Fruit fly (Drosophila melanogaster) whole organism, embryonic: ENCODE data around the gene jim.

Source experiments
- ATbp ChIP-seq: fragments of 200-800 bp; sonication (Bioruptor generic); optimal IDR thresholded peaks from 2 replicates; lab custom pipeline; 2017; ENCODE audit warnings: missing biosample characterization, mild to moderate bottlenecking, missing genetic modification characterization, missing genetic modification reagents
- Atf3 ChIP-seq: fragments of 200-800 bp; sonication (Bioruptor generic); optimal IDR thresholded peaks from 3 replicates; lab custom pipeline; 2016; ENCODE audit warnings: missing biosample characterization, missing genetic modification characterization
- BtbVII ChIP-seq: fragments of 200-800 bp; sonication (Bioruptor generic); optimal IDR thresholded peaks from 3 replicates; lab custom pipeline; 2017; ENCODE audit warnings: missing biosample characterization, mild to moderate bottlenecking, missing genetic modification characterization
- CG10321 ChIP-seq: fragments of 200-800 bp; sonication (Bioruptor generic); IDR thresholded peaks from 2 replicates; pipeline ENCODE4 v1.3.6; 2022; ENCODE audit warnings: missing biosample characterization, missing genetic modification characterization
- CG10979 ChIP-seq: fragments of 200-800 bp; sonication (Bioruptor generic); optimal IDR thresholded peaks from 2 replicates; lab custom pipeline; 2018; ENCODE audit warnings: missing biosample characterization, mild to moderate bottlenecking, missing genetic modification characterization, moderate library complexity
- CG12299 ChIP-seq: fragments of 200-800 bp; sonication (Bioruptor generic); optimal IDR thresholded peaks from 2 replicates; lab custom pipeline; 2018; ENCODE audit warnings: missing biosample characterization, mild to moderate bottlenecking, missing genetic modification characterization
- CG13296 ChIP-seq: fragments of 200-800 bp; sonication (Bioruptor generic); optimal IDR thresholded peaks from 3 replicates; lab custom pipeline; 2018; ENCODE audit warnings: missing biosample characterization, mild to moderate bottlenecking, missing genetic modification characterization
- CG14667 ChIP-seq: fragments of 200-800 bp; sonication (Bioruptor generic); IDR thresholded peaks from 2 replicates; pipeline ENCODE4 v1.3.6; 2022; ENCODE audit warnings: missing biosample characterization, missing genetic modification characterization
- CG15011 ChIP-seq: fragments of 200-800 bp; sonication (Bioruptor generic); optimal IDR thresholded peaks from 3 replicates; lab custom pipeline; 2018; ENCODE audit warnings: missing biosample characterization, mild to moderate bottlenecking, missing genetic modification characterization
- CG2202 ChIP-seq: fragments of 200-800 bp; sonication (Bioruptor generic); optimal IDR thresholded peaks from 2 replicates; lab custom pipeline; 2018; ENCODE audit warnings: missing biosample characterization, mild to moderate bottlenecking, missing genetic modification characterization
- CG2678 ChIP-seq: fragments of 200-800 bp; sonication (Bioruptor generic); optimal IDR thresholded peaks from 3 replicates; lab custom pipeline; 2019; ENCODE audit warnings: missing biosample characterization, mild to moderate bottlenecking, missing genetic modification characterization, moderate library complexity
- CG32772 ChIP-seq: fragments of 200-800 bp; sonication (Bioruptor generic); IDR thresholded peaks from 2 replicates; pipeline ENCODE4 v1.3.6; 2022; ENCODE audit warnings: missing biosample characterization, missing genetic modification characterization
- CG34376 ChIP-seq: fragments of 200-800 bp; sonication (Bioruptor generic); optimal IDR thresholded peaks from 2 replicates; lab custom pipeline; 2018; ENCODE audit warnings: missing biosample characterization, mild to moderate bottlenecking, missing genetic modification characterization
- CG42726 ChIP-seq: fragments of 200-800 bp; sonication (Bioruptor generic); IDR thresholded peaks from 2 replicates; pipeline ENCODE4 v1.3.6; 2022; ENCODE audit warnings: missing biosample characterization, missing genetic modification characterization; ENCODE audit not compliant: partially characterized antibody
- CG4424 ChIP-seq: fragments of 200-800 bp; sonication (Bioruptor generic); optimal IDR thresholded peaks from 3 replicates; lab custom pipeline; 2016; ENCODE audit warnings: missing biosample characterization, missing genetic modification characterization
- CG4707 ChIP-seq: fragments of 200-800 bp; sonication (Bioruptor generic); optimal IDR thresholded peaks from 2 replicates; lab custom pipeline; 2018; ENCODE audit warnings: missing biosample characterization, mild to moderate bottlenecking, missing genetic modification characterization, moderate library complexity
- CG5245 ChIP-seq: fragments of 200-800 bp; sonication (Bioruptor generic); optimal IDR thresholded peaks from 3 replicates; lab custom pipeline; 2016; ENCODE audit warnings: missing biosample characterization, missing genetic modification characterization
- CG6254 ChIP-seq: fragments of 200-800 bp; sonication (Bioruptor generic); optimal IDR thresholded peaks from 3 replicates; lab custom pipeline; 2017; ENCODE audit warnings: mild to moderate bottlenecking, missing biosample characterization, missing genetic modification reagents, missing genetic modification characterization
- CG6689 ChIP-seq: fragments of 200-800 bp; sonication (Bioruptor generic); IDR thresholded peaks from 2 replicates; pipeline ENCODE4 v1.3.6; 2022; ENCODE audit warnings: missing biosample characterization, missing genetic modification characterization
- CG7745 ChIP-seq: fragments of 200-800 bp; sonication (Bioruptor generic); optimal IDR thresholded peaks from 2 replicates; lab custom pipeline; 2018; ENCODE audit warnings: missing biosample characterization, mild to moderate bottlenecking, missing genetic modification characterization, moderate library complexity
- CG7928 ChIP-seq: fragments of 200-800 bp; sonication (Bioruptor generic); optimal IDR thresholded peaks from 2 replicates; lab custom pipeline; 2017; ENCODE audit warnings: missing biosample characterization, mild to moderate bottlenecking, missing genetic modification characterization
- CG8944 ChIP-seq: fragments of 200-800 bp; sonication (Bioruptor generic); optimal IDR thresholded peaks from 3 replicates; lab custom pipeline; 2016; ENCODE audit warnings: missing biosample characterization, missing genetic modification characterization
- CG9727 ChIP-seq: fragments of 200-800 bp; sonication (Bioruptor generic); optimal IDR thresholded peaks from 3 replicates; lab custom pipeline; 2017; ENCODE audit warnings: missing biosample characterization, mild to moderate bottlenecking, missing genetic modification characterization
- CG9932 ChIP-seq: fragments of 200-800 bp; sonication (Bioruptor generic); IDR thresholded peaks from 2 replicates; pipeline ENCODE4 v1.3.6; 2022; ENCODE audit warnings: missing biosample characterization, missing genetic modification characterization
- H2.0 ChIP-seq: fragments of 200-800 bp; sonication (Bioruptor generic); IDR thresholded peaks from 2 replicates; pipeline ENCODE4 v1.3.6; 2022; ENCODE audit warnings: missing biosample characterization, missing genetic modification characterization
- HLH3B ChIP-seq: fragments of 200-800 bp; sonication (Bioruptor generic); IDR thresholded peaks from 2 replicates; pipeline ENCODE4 v1.3.6; 2022; ENCODE audit warnings: missing biosample characterization, missing genetic modification characterization
- HLH4C ChIP-seq: fragments of 200-800 bp; sonication (Bioruptor generic); IDR thresholded peaks from 3 replicates; pipeline ENCODE4 v1.3.6; 2022; ENCODE audit warnings: missing biosample characterization, missing genetic modification characterization; ENCODE audit not compliant: partially characterized antibody
- HmgZ ChIP-seq: fragments of 200-800 bp; sonication (Bioruptor generic); optimal IDR thresholded peaks from 2 replicates; lab custom pipeline; 2018; ENCODE audit warnings: missing biosample characterization, mild to moderate bottlenecking, missing genetic modification characterization
- Hsf ChIP-seq: fragments of 200-800 bp; sonication (Bioruptor generic); optimal IDR thresholded peaks from 3 replicates; lab custom pipeline; 2016; ENCODE audit warnings: missing biosample characterization, missing genetic modification characterization
- Nf-YA ChIP-seq: fragments of 200-800 bp; sonication (Bioruptor generic); IDR thresholded peaks from 2 replicates; pipeline ENCODE4 v1.3.6; 2022; ENCODE audit warnings: missing biosample characterization, missing genetic modification characterization
- Rx ChIP-seq: fragments of 200-800 bp; sonication (Bioruptor generic); IDR thresholded peaks from 2 replicates; pipeline ENCODE4 v1.3.6; 2022; ENCODE audit warnings: missing biosample characterization, missing genetic modification characterization
- bbx ChIP-seq: fragments of 200-800 bp; sonication (Bioruptor generic); IDR thresholded peaks from 2 replicates; pipeline ENCODE4 v1.3.6; 2022; ENCODE audit warnings: missing biosample characterization, missing genetic modification characterization; ENCODE audit not compliant: partially characterized antibody
- bcd ChIP-seq: fragments of 200-800 bp; sonication (Bioruptor generic); optimal IDR thresholded peaks from 2 replicates; lab custom pipeline; 2017; ENCODE audit warnings: missing biosample characterization, mild to moderate bottlenecking, missing genetic modification characterization
- bsh ChIP-seq, 2 experiments: fragments of 200-800 bp; sonication (Bioruptor generic); optimal IDR thresholded peaks; 2 replicates each; lab custom pipeline; 2017 to 2018; ENCODE audit warnings: mild to moderate bottlenecking in 2 of 2, missing biosample characterization in 2 of 2, missing genetic modification characterization in 2 of 2, moderate library complexity in 1 of 2
- cato ChIP-seq: fragments of 200-800 bp; sonication (Bioruptor generic); optimal IDR thresholded peaks from 2 replicates; lab custom pipeline; 2016; ENCODE audit warnings: missing biosample characterization, missing genetic modification characterization, borderline replicate concordance
- chif ChIP-seq, 2 experiments: fragments of 200-800 bp; sonication (Bioruptor generic); optimal IDR thresholded peaks; 3 replicates each; lab custom pipeline; 2016; ENCODE audit warnings: missing biosample characterization in 2 of 2, missing genetic modification characterization in 2 of 2
- da ChIP-seq: fragments of 200-800 bp; sonication (Bioruptor generic); optimal IDR thresholded peaks from 2 replicates; lab custom pipeline; 2016; ENCODE audit warnings: missing biosample characterization, missing genetic modification characterization
- dan ChIP-seq: fragments of 200-800 bp; sonication (Bioruptor generic); IDR thresholded peaks from 2 replicates; pipeline ENCODE4 v1.3.6; 2022; ENCODE audit warnings: missing biosample characterization, missing genetic modification characterization
- gcm ChIP-seq: fragments of 200-800 bp; sonication (Bioruptor generic); optimal IDR thresholded peaks from 2 replicates; lab custom pipeline; 2019; ENCODE audit warnings: missing biosample characterization, mild to moderate bottlenecking, missing genetic modification characterization, moderate library complexity
- insv ChIP-seq, 2 experiments: fragments of 200-800 bp; sonication (Bioruptor generic); optimal IDR thresholded peaks; 3 replicates each; lab custom pipeline; 2016 to 2018; ENCODE audit warnings: missing biosample characterization in 2 of 2, missing genetic modification characterization in 2 of 2
- ken ChIP-seq: fragments of 200-800 bp; sonication (Bioruptor generic); IDR thresholded peaks from 3 replicates; pipeline ENCODE4 v1.3.6; 2022; ENCODE audit warnings: missing biosample characterization, missing genetic modification characterization
- kni ChIP-seq: fragments of 200-800 bp; sonication (Bioruptor generic); optimal IDR thresholded peaks from 3 replicates; lab custom pipeline; 2017; ENCODE audit warnings: mild to moderate bottlenecking, missing biosample characterization, missing genetic modification reagents, missing genetic modification characterization
- lmd ChIP-seq: fragments of 200-800 bp; sonication (Bioruptor generic); IDR thresholded peaks from 2 replicates; pipeline ENCODE4 v1.3.6; 2022; ENCODE audit warnings: missing biosample characterization, missing genetic modification characterization
- mld ChIP-seq: fragments of 200-800 bp; sonication (Bioruptor generic); IDR thresholded peaks from 3 replicates; pipeline ENCODE4 v1.3.6; 2022; ENCODE audit warnings: missing biosample characterization, missing genetic modification characterization; ENCODE audit not compliant: partially characterized antibody
- pnt ChIP-seq: fragments of 200-800 bp; sonication (Bioruptor generic); optimal IDR thresholded peaks from 3 replicates; lab custom pipeline; 2016; ENCODE audit warnings: missing biosample characterization, missing genetic modification characterization
- prd ChIP-seq, 3 experiments: fragments of >200 bp in 2 of 3; fragments of 200-800 bp in 1 of 3; sonication (Bioruptor generic) in 1 of 3; optimal IDR thresholded peaks in 2 of 3; IDR thresholded peaks in 1 of 3; 2 replicates in 2 of 3; 3 replicates in 1 of 3; pipeline versions ENCODE4 v1.3.6 to Lab custom; 2017 to 2022; ENCODE audit warnings: missing biosample characterization in 1 of 3, missing genetic modification characterization in 1 of 3
- tin ChIP-seq: fragments of 200-800 bp; sonication (Bioruptor generic); optimal IDR thresholded peaks from 3 replicates; lab custom pipeline; 2016; ENCODE audit warnings: missing biosample characterization, missing genetic modification characterization
- ttk ChIP-seq: fragments of 200-800 bp; sonication (Bioruptor generic); IDR thresholded peaks from 2 replicates; pipeline ENCODE4 v2.1.2; 2022; ENCODE audit warnings: missing biosample characterization, missing genetic modification characterization
- tx ChIP-seq: fragments of 200-800 bp; sonication (Bioruptor generic); optimal IDR thresholded peaks from 2 replicates; lab custom pipeline; 2016; ENCODE audit warnings: missing biosample characterization, missing genetic modification characterization
- usp ChIP-seq: fragments of >200 bp; optimal IDR thresholded peaks from 2 replicates; lab custom pipeline; 2017; ENCODE audit warnings: missing biosample characterization, missing genetic modification characterization
- zfh1 ChIP-seq: fragments of 200-800 bp; sonication (Bioruptor generic); IDR thresholded peaks from 3 replicates; pipeline ENCODE4 v1.3.6; 2022; ENCODE audit warnings: missing biosample characterization, missing genetic modification characterization

Gene jim

dm6 chr3L:22847679-22848118 lies 12.7 kb upstream of the jim start:
- TF ChIP-seq CG2202 (tag; lab: Kevin White, UChicago) (no peak), ttk (peak; percentile 10; the same call in 1 of the 2 replicates), bbx (GFP tag; lab: Robert Waterston, UW) (peak; percentile 95), HLH4C (peak; percentile 86), CG13296 (GFP tag; lab: Kevin White, UChicago) (no peak), CG4707 (no peak), BtbVII (GFP tag; lab: Kevin White, UChicago) (no peak), chif (GFP tag; optimal IDR thresholded peaks at IDR 0.05; lab: Kevin White, UChicago) (no peak), CG9932 (no peak), CG7928 (GFP tag; lab: Kevin White, UChicago) (no peak), gcm (GFP tag; lab: Kevin White, UChicago) (peak; percentile 1), lmd (GFP tag; lab: Robert Waterston, UW) (no peak), CG32772 (no peak), da (GFP tag; lab: Kevin White, UChicago) (no peak), prd (optimal IDR thresholded peaks at IDR 0.05; lab: Kevin White, UChicago) (no peak), prd (GFP tag; IDR thresholded peaks at IDR 0.05; lab: Robert Waterston, UW) (0 out of 3 replicates have a peak, but pooled peaks have one; percentile 8), mld (GFP tag; lab: Robert Waterston, UW) (peak; percentile 97), CG6689 (no peak), kni (GFP tag; lab: Kevin White, UChicago) (no peak), ATbp (no peak), Nf-YA (GFP tag; lab: Robert Waterston, UW) (no peak), CG42726 (GFP tag; lab: Robert Waterston, UW) (peak; percentile 94), zfh1 (no peak), bsh (GFP tag; optimal IDR thresholded peaks at IDR 0.05; lab: Kevin White, UChicago) (peak in 1 of 2 experiments; percentile 1), bcd (GFP tag; lab: Kevin White, UChicago) (no peak), insv (GFP tag; optimal IDR thresholded peaks at IDR 0.05; lab: Kevin White, UChicago) (no peak), CG10321 (GFP tag; lab: Robert Waterston, UW) (no peak), CG8944 (GFP tag; lab: Kevin White, UChicago) (no peak), cato (GFP tag; lab: Kevin White, UChicago) (no peak), CG2678 (tag; lab: Kevin White, UChicago) (no peak), CG6254 (GFP tag; lab: Kevin White, UChicago) (peak; percentile 99), CG34376 (GFP tag; lab: Kevin White, UChicago) (no peak), usp (GFP tag; lab: Kevin White, UChicago) (no peak), Rx (no peak), CG12299 (tag; lab: Kevin White, UChicago) (no peak), Atf3 (no peak), CG4424 (no peak), dan (GFP tag; lab: Robert Waterston, UW) (no peak), CG9727 (GFP tag; lab: Kevin White, UChicago) (no peak), HLH3B (GFP tag; lab: Robert Waterston, UW) (no peak), CG5245 (no peak), CG10979 (tag; lab: Kevin White, UChicago) (no peak), tin (GFP tag; lab: Kevin White, UChicago) (no peak), Hsf (GFP tag; lab: Kevin White, UChicago) (no peak), ken (0 out of 3 replicates have a peak, but pooled peaks have one; percentile 37), CG14667 (GFP tag; lab: Robert Waterston, UW) (no peak), pnt (no peak), HmgZ (tag; lab: Kevin White, UChicago) (peak; percentile 13), tx (GFP tag; lab: Kevin White, UChicago) (no peak), H2.0 (GFP tag; lab: Robert Waterston, UW) (no peak), CG15011 (no peak), CG7745 (tag; lab: Kevin White, UChicago) (no peak)
